Worm (Caenorhabditis elegans): ENCODE measurements around the gene C35D10.3.

DNA sequence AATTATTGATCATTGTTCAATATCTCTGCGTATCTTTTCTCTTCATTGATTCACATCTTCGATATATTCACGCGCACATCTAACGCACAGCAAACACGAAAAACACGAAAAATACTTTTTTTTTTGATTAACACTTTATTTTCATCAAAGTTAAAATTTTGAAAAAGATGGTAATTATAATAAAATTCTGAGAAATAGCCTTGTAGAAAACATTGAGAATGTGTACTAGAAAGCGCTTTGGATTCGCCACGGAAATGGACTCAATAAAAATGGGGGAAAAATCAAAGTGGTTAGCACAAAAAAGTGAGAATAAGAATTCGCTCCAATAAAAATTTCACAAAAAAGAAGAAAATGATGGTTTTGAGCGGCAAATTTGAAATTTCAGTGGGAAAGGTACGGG lies 24.8 kb downstream of the C35D10.3 start, which contains the start of gene F26F4.6:
- TF ChIP-seq cebp-2 (GFP tag; IDR thresholded peaks at IDR 0.05) (no peak), him-1 (tag; optimal IDR thresholded peaks at IDR 0.05) (no peak), ama-1 (optimal IDR thresholded peaks at IDR 0.05) (no peak), ama-1 (GFP tag; optimal IDR thresholded peaks at IDR 0.05) (no peak), T07F8.4 (tag; optimal IDR thresholded peaks at IDR 0.05) (no peak), zfh-2 (GFP tag; conservative IDR thresholded peaks at IDR 0.05) (no peak), pha-4 (tag; optimal IDR thresholded peaks at IDR 0.05) (no peak), nfya-2 (GFP tag; IDR thresholded peaks at IDR 0.05) (no peak), nfyb-1 (GFP tag; IDR thresholded peaks at IDR 0.05) (no peak), unc-62 (GFP tag; optimal IDR thresholded peaks at IDR 0.05) (no peak)

All from whole organism, young adult.